Fruit fly (Drosophila melanogaster) whole organism, embryonic: ENCODE data around the gene CG16984.

Experiments used
- Atf3 ChIP-seq: fragments of 200-800 bp; sonication (Bioruptor generic); optimal IDR thresholded peaks from 3 replicates; lab custom pipeline; 2016; ENCODE audit warnings: missing biosample characterization, missing genetic modification characterization
- B-H2 ChIP-seq: fragments of 200-800 bp; sonication (Bioruptor generic); optimal IDR thresholded peaks from 2 replicates; lab custom pipeline; 2018; ENCODE audit warnings: missing biosample characterization, mild to moderate bottlenecking, missing genetic modification characterization
- CG10147 ChIP-seq: fragments of 200-800 bp; sonication (Bioruptor generic); optimal IDR thresholded peaks from 2 replicates; lab custom pipeline; 2019; ENCODE audit warnings: missing biosample characterization, mild to moderate bottlenecking, missing genetic modification characterization, moderate library complexity
- CG11247 ChIP-seq: fragments of 200-800 bp; sonication (Bioruptor generic); IDR thresholded peaks from 2 replicates; pipeline ENCODE4 v1.3.6; 2022; ENCODE audit warnings: missing biosample characterization, missing genetic modification characterization
- CG11398 ChIP-seq: fragments of 200-800 bp; sonication (Bioruptor generic); optimal IDR thresholded peaks from 2 replicates; lab custom pipeline; 2016; ENCODE audit warnings: missing biosample characterization, missing genetic modification characterization
- CG11696 ChIP-seq: fragments of 200-800 bp; sonication (Bioruptor generic); IDR thresholded peaks from 2 replicates; pipeline ENCODE4 v1.3.6; 2022; ENCODE audit warnings: missing biosample characterization, missing genetic modification characterization
- CG12391 ChIP-seq: fragments of 200-800 bp; sonication (Bioruptor generic); optimal IDR thresholded peaks from 3 replicates; lab custom pipeline; 2018; ENCODE audit warnings: missing biosample characterization, mild to moderate bottlenecking, missing genetic modification characterization, moderate library complexity
- CG12769 ChIP-seq: fragments of 200-800 bp; sonication (Bioruptor generic); optimal IDR thresholded peaks from 2 replicates; lab custom pipeline; 2019; ENCODE audit warnings: missing biosample characterization, mild to moderate bottlenecking, missing genetic modification characterization, moderate library complexity
- CG12942 ChIP-seq: fragments of 200-800 bp; sonication (Bioruptor generic); optimal IDR thresholded peaks from 3 replicates; lab custom pipeline; 2016; ENCODE audit warnings: missing biosample characterization, missing genetic modification characterization
- CG13123 ChIP-seq: fragments of 200-800 bp; sonication (Bioruptor generic); optimal IDR thresholded peaks from 2 replicates; lab custom pipeline; 2016; ENCODE audit warnings: missing biosample characterization, missing genetic modification characterization
- CG14050 ChIP-seq: fragments of 200-800 bp; sonication (Bioruptor generic); IDR thresholded peaks from 3 replicates; pipeline ENCODE4 v1.3.6; 2022; ENCODE audit warnings: missing biosample characterization, missing genetic modification characterization
- CG1602 ChIP-seq: fragments of 200-800 bp; sonication (Bioruptor generic); optimal IDR thresholded peaks from 3 replicates; lab custom pipeline; 2016; ENCODE audit warnings: missing biosample characterization, missing genetic modification characterization
- CG16815 ChIP-seq: fragments of 200-800 bp; sonication (Bioruptor generic); optimal IDR thresholded peaks from 3 replicates; lab custom pipeline; 2017; ENCODE audit warnings: missing biosample characterization, mild to moderate bottlenecking, missing genetic modification characterization
- CG2678 ChIP-seq: fragments of 200-800 bp; sonication (Bioruptor generic); optimal IDR thresholded peaks from 3 replicates; lab custom pipeline; 2019; ENCODE audit warnings: missing biosample characterization, mild to moderate bottlenecking, missing genetic modification characterization, moderate library complexity
- CG34224 ChIP-seq: fragments of 200-800 bp; sonication (Bioruptor generic); IDR thresholded peaks from 3 replicates; pipeline ENCODE4 v1.3.6; 2022; ENCODE audit warnings: missing biosample characterization, missing genetic modification characterization; ENCODE audit not compliant: partially characterized antibody
- CG3847 ChIP-seq: fragments of 200-800 bp; sonication (Bioruptor generic); IDR thresholded peaks from 2 replicates; pipeline ENCODE4 v1.3.6; 2022; ENCODE audit warnings: missing biosample characterization, missing genetic modification characterization
- CG6254 ChIP-seq: fragments of 200-800 bp; sonication (Bioruptor generic); optimal IDR thresholded peaks from 3 replicates; lab custom pipeline; 2017; ENCODE audit warnings: mild to moderate bottlenecking, missing biosample characterization, missing genetic modification reagents, missing genetic modification characterization
- CG6654 ChIP-seq: fragments of 200-800 bp; sonication (Bioruptor generic); optimal IDR thresholded peaks from 2 replicates; lab custom pipeline; 2017; ENCODE audit warnings: missing biosample characterization, mild to moderate bottlenecking, missing genetic modification characterization
- CG6791 ChIP-seq: fragments of 200-800 bp; sonication (Bioruptor generic); IDR thresholded peaks from 3 replicates; pipeline ENCODE4 v1.3.6; 2022; ENCODE audit warnings: missing biosample characterization, missing genetic modification characterization; ENCODE audit not compliant: partially characterized antibody
- CG7839 ChIP-seq: fragments of 200-800 bp; sonication (Bioruptor generic); optimal IDR thresholded peaks from 3 replicates; lab custom pipeline; 2018; ENCODE audit warnings: missing biosample characterization, mild to moderate bottlenecking, missing genetic modification characterization, moderate library complexity
- CG7987 ChIP-seq: fragments of 200-800 bp; sonication (Bioruptor generic); optimal IDR thresholded peaks from 2 replicates; lab custom pipeline; 2018; ENCODE audit warnings: missing biosample characterization, mild to moderate bottlenecking, missing genetic modification characterization, moderate library complexity
- CG8281 ChIP-seq: fragments of 200-800 bp; sonication (Bioruptor generic); optimal IDR thresholded peaks from 2 replicates; lab custom pipeline; 2018; ENCODE audit warnings: missing biosample characterization, mild to moderate bottlenecking, missing genetic modification characterization, moderate library complexity
- CG9437 ChIP-seq: fragments of 200-800 bp; sonication (Bioruptor generic); optimal IDR thresholded peaks from 2 replicates; lab custom pipeline; 2018; ENCODE audit warnings: missing biosample characterization, mild to moderate bottlenecking, missing genetic modification characterization
- CG9876 ChIP-seq: fragments of 200-800 bp; sonication (Bioruptor generic); optimal IDR thresholded peaks from 2 replicates; lab custom pipeline; 2016; ENCODE audit warnings: missing biosample characterization, missing genetic modification characterization
- CrebB ChIP-seq: fragments of 200-800 bp; sonication (Bioruptor generic); optimal IDR thresholded peaks from 3 replicates; lab custom pipeline; 2018; ENCODE audit warnings: missing biosample characterization, mild to moderate bottlenecking, missing genetic modification characterization
- Doc3 ChIP-seq: fragments of 200-800 bp; sonication (Bioruptor generic); IDR thresholded peaks from 3 replicates; pipeline ENCODE4 v1.3.6; 2022; ENCODE audit warnings: missing biosample characterization, missing genetic modification characterization; ENCODE audit not compliant: partially characterized antibody
- E2f2 ChIP-seq: fragments of 200-800 bp; sonication (Bioruptor generic); IDR thresholded peaks from 2 replicates; pipeline ENCODE4 v1.3.6; 2022; ENCODE audit warnings: missing biosample characterization, missing genetic modification characterization
- Ets97D ChIP-seq: fragments of 200-800 bp; sonication (Bioruptor generic); optimal IDR thresholded peaks from 3 replicates; lab custom pipeline; 2016; ENCODE audit warnings: missing biosample characterization, missing genetic modification characterization
- HmgZ ChIP-seq: fragments of 200-800 bp; sonication (Bioruptor generic); optimal IDR thresholded peaks from 2 replicates; lab custom pipeline; 2018; ENCODE audit warnings: missing biosample characterization, mild to moderate bottlenecking, missing genetic modification characterization
- Kr ChIP-seq: fragments of 200-800 bp; sonication (Bioruptor generic); optimal IDR thresholded peaks from 2 replicates; lab custom pipeline; 2017; ENCODE audit warnings: missing biosample characterization, mild to moderate bottlenecking, missing genetic modification characterization
- MTF-1 ChIP-seq: fragments of 200-800 bp; sonication (Bioruptor generic); optimal IDR thresholded peaks from 2 replicates; lab custom pipeline; 2018; ENCODE audit warnings: missing biosample characterization, mild to moderate bottlenecking, missing genetic modification characterization, borderline replicate concordance
- Neu2 ChIP-seq: fragments of 200-800 bp; sonication (Bioruptor generic); optimal IDR thresholded peaks from 3 replicates; lab custom pipeline; 2016; ENCODE audit warnings: missing biosample characterization, missing genetic modification characterization, borderline replicate concordance
- NfI ChIP-seq: fragments of 200-800 bp; sonication (Bioruptor generic); optimal IDR thresholded peaks from 3 replicates; lab custom pipeline; 2018; ENCODE audit warnings: missing biosample characterization, mild to moderate bottlenecking, missing genetic modification characterization, moderate library complexity
- Oli ChIP-seq: fragments of 200-800 bp; sonication (Bioruptor generic); optimal IDR thresholded peaks from 2 replicates; lab custom pipeline; 2018; ENCODE audit warnings: missing biosample characterization, mild to moderate bottlenecking, missing genetic modification characterization, moderate library complexity
- Xbp1 ChIP-seq: fragments of 200-800 bp; sonication (Bioruptor generic); optimal IDR thresholded peaks from 3 replicates; lab custom pipeline; 2016; ENCODE audit warnings: missing biosample characterization, mild to moderate bottlenecking, missing genetic modification characterization
- bab2 ChIP-seq: fragments of 200-800 bp; sonication (Bioruptor generic); optimal IDR thresholded peaks from 2 replicates; lab custom pipeline; 2016; ENCODE audit warnings: missing biosample characterization, missing genetic modification characterization
- crc ChIP-seq: fragments of 200-800 bp; sonication (Bioruptor generic); optimal IDR thresholded peaks from 2 replicates; lab custom pipeline; 2016; ENCODE audit warnings: missing biosample characterization, missing genetic modification characterization
- ems ChIP-seq: fragments of 200-800 bp; sonication (Bioruptor generic); optimal IDR thresholded peaks from 3 replicates; lab custom pipeline; 2016; ENCODE audit warnings: missing biosample characterization, missing genetic modification characterization
- esg ChIP-seq: fragments of 200-800 bp; sonication (Bioruptor generic); conservative IDR thresholded peaks from 2 replicates; pipeline ENCODE4 v1.3.6; 2022; ENCODE audit warnings: missing biosample characterization, missing genetic modification characterization
- ewg ChIP-seq: fragments of 200-800 bp; sonication (Bioruptor generic); optimal IDR thresholded peaks from 3 replicates; lab custom pipeline; 2017; ENCODE audit warnings: mild to moderate bottlenecking, missing biosample characterization, missing genetic modification reagents, missing genetic modification characterization
- fu2 ChIP-seq: fragments of 200-800 bp; sonication (Bioruptor generic); optimal IDR thresholded peaks from 2 replicates; lab custom pipeline; 2016; ENCODE audit warnings: missing biosample characterization, missing genetic modification characterization
- mirr ChIP-seq: fragments of 200-800 bp; sonication (Bioruptor generic); optimal IDR thresholded peaks from 3 replicates; lab custom pipeline; 2018; ENCODE audit warnings: missing biosample characterization, mild to moderate bottlenecking, missing genetic modification characterization
- nerfin-1 ChIP-seq: fragments of 200-800 bp; sonication (Bioruptor generic); optimal IDR thresholded peaks from 3 replicates; lab custom pipeline; 2019; ENCODE audit warnings: missing biosample characterization, mild to moderate bottlenecking, missing genetic modification characterization, moderate library complexity
- odd ChIP-seq: fragments of 200-800 bp; sonication (Bioruptor generic); optimal IDR thresholded peaks from 2 replicates; lab custom pipeline; 2017; ENCODE audit warnings: missing biosample characterization, mild to moderate bottlenecking, missing genetic modification characterization
- schlank ChIP-seq: fragments of 200-800 bp; sonication (Bioruptor generic); optimal IDR thresholded peaks from 2 replicates; lab custom pipeline; 2018; ENCODE audit warnings: missing biosample characterization, mild to moderate bottlenecking, missing genetic modification characterization
- sna ChIP-seq: fragments of 200-800 bp; sonication (Bioruptor generic); IDR thresholded peaks from 2 replicates; pipeline ENCODE4 v1.3.6; 2022; ENCODE audit warnings: missing biosample characterization, missing genetic modification characterization; ENCODE audit not compliant: partially characterized antibody
- tgo ChIP-seq: fragments of 200-800 bp; sonication (Bioruptor generic); IDR thresholded peaks from 3 replicates; pipeline ENCODE4 v1.3.6; 2022; ENCODE audit warnings: missing biosample characterization, missing genetic modification characterization
- vvl ChIP-seq: fragments of 200-800 bp; sonication (Bioruptor generic); IDR thresholded peaks from 2 replicates; pipeline ENCODE4 v1.3.6; 2022; ENCODE audit warnings: missing biosample characterization, missing genetic modification characterization

The CG16984 gene

DNA sequence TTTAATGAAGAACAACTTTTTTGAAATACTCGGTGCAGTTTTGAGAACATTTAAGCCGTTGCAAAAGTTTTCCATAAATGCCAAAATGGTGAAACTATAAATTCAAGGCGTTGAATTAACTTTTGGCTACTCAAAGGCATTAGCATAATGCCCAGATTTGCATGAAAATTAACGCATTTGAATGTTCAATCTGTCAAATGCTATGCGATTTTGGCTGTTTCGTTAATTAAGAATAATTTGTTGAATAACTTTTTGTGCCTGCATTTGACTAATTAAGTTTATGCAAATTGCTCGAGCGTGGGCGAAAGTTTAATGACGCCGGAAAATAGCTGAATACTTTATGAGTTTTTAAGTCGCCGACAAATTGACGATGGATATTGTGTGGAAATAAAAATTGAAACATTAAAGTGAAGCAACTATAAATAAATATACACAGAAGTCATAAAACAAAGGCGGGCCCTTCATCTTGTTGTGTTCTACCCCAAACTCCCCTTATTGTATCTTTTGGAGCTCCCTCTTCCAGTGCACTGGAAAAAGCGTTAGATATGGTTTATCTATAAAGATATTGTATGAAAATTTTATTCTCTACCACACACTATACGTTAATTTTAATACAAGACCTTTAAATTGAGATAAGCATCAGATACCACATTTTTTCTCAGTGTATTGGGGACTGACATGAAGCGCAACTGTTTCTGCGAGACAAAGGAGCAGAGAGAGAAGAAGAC is 43.3 kb upstream of the CG16984 start (continued):
- TF ChIP-seq CG14050 (GFP tag; lab: Robert Waterston, UW) (no peak), CG34224 (no peak), CG9437 (GFP tag; lab: Kevin White, UChicago) (peak; percentile 43), CG7839 (peak; percentile 72), E2f2 (GFP tag; lab: Robert Waterston, UW) (0 out of 2 replicates have a peak, but pooled peaks have one; percentile 36), tgo (GFP tag; lab: Robert Waterston, UW) (peak; percentile 63; the same call in 1 of the 3 replicates), CrebB (peak; percentile 27), CG12769 (tag; lab: Kevin White, UChicago) (peak; percentile 27), bab2 (peak; percentile 73), CG11398 (GFP tag; lab: Kevin White, UChicago) (peak; percentile 1), mirr (GFP tag; lab: Kevin White, UChicago) (no peak), B-H2 (no peak), CG11696 (no peak), CG6791 (no peak), Kr (peak; percentile 7), Atf3 (GFP tag; lab: Kevin White, UChicago) (peak; percentile 32), Doc3 (GFP tag; lab: Robert Waterston, UW) (no peak), CG10147 (GFP tag; lab: Kevin White, UChicago) (peak; percentile 30), CG2678 (peak; percentile 74), MTF-1 (peak; percentile 34), CG12391 (peak; percentile 77), esg (GFP tag; lab: Robert Waterston, UW) (peak; percentile 52), ems (peak; percentile 59), fu2 (no peak), CG9876 (GFP tag; lab: Kevin White, UChicago) (no peak), CG6254 (GFP tag; lab: Kevin White, UChicago) (peak; percentile 67), Xbp1 (GFP tag; lab: Kevin White, UChicago) (peak; percentile 66), sna (GFP tag; lab: Robert Waterston, UW) (no peak), CG8281 (tag; lab: Kevin White, UChicago) (peak; percentile 20), crc (no peak), ewg (GFP tag; lab: Kevin White, UChicago) (peak; percentile 54), CG11247 (GFP tag; lab: Robert Waterston, UW) (0 out of 2 replicates have a peak, but pooled peaks have one; percentile 12), vvl (GFP tag; lab: Robert Waterston, UW) (peak; percentile 70), CG6654 (GFP tag; lab: Kevin White, UChicago) (no peak), schlank (tag; lab: Kevin White, UChicago) (no peak), CG13123 (GFP tag; lab: Kevin White, UChicago) (peak; percentile 26), CG7987 (GFP tag; lab: Kevin White, UChicago) (peak; percentile 32), CG12942 (GFP tag; lab: Kevin White, UChicago) (peak; percentile 45), nerfin-1 (tag; lab: Kevin White, UChicago) (peak; percentile 62), Oli (peak; percentile 73), Ets97D (GFP tag; lab: Kevin White, UChicago) (peak; percentile 45), CG3847 (GFP tag; lab: Robert Waterston, UW) (no peak; the same call in 1 of the 2 replicates), Neu2 (no peak), CG1602 (GFP tag; lab: Kevin White, UChicago) (peak; percentile 48), HmgZ (tag; lab: Kevin White, UChicago) (no peak), CG16815 (GFP tag; lab: Kevin White, UChicago) (peak; percentile 48), odd (GFP tag; lab: Kevin White, UChicago) (no peak), NfI (peak; percentile 44)
